Worm (Caenorhabditis elegans): ENCODE measurements around the gene ZK643.2.
A peak's percentile ranks its signal among the peaks of the same experiment; 100 is the strongest.

The ZK643.2 gene

DNA sequence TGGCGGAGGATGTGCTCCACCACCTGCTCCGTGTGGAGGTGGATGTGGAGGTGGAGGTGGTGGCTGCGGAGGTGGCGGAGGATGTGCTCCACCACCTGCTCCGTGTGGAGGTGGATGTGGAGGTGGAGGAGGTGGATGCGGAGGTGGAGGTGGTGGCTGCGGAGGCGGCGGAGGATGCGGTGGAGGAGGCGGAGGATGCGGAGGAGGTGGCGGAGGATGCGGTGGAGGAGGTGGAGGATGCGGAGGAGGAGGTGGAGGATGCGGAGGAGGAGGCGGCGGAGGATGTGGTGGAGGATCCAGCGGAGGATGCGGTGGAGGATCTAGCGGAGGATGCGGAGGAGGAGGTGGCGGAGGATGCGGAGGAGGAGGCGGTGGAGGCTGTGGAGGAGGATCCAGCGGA lies 6.1 kb downstream of the ZK643.2 start:
- TF ChIP-seq nhr-12 (tag; optimal IDR thresholded peaks at IDR 0.05) = no peak
- no peak for TF ChIP-seq crh-2 (tag; optimal IDR thresholded peaks at IDR 0.05)
- no peak for TF ChIP-seq unc-39 (tag; optimal IDR thresholded peaks at IDR 0.05)
- no peak for TF ChIP-seq zag-1 (tag; optimal IDR thresholded peaks at IDR 0.05)
- no peak for TF ChIP-seq nhr-129 (tag; optimal IDR thresholded peaks at IDR 0.05)
- no peak for TF ChIP-seq nhr-10 (tag; optimal IDR thresholded peaks at IDR 0.05)
- TF ChIP-seq nhr-6 (tag; optimal IDR thresholded peaks at IDR 0.05) = no peak
- TF ChIP-seq nhr-77 (tag; optimal IDR thresholded peaks at IDR 0.05) = no peak
- TF ChIP-seq ZK546.5 (tag; optimal IDR thresholded peaks at IDR 0.05) = no peak
- no peak for TF ChIP-seq dmd-4 (tag; optimal IDR thresholded peaks at IDR 0.05)
- no peak for TF ChIP-seq ama-1 (optimal IDR thresholded peaks at IDR 0.05)
- TF ChIP-seq blmp-1 (tag; optimal IDR thresholded peaks at IDR 0.05; ENCODE audit: insufficient read depth) = no peak
- no peak for TF ChIP-seq elt-1 (tag; optimal IDR thresholded peaks at IDR 0.05)
- no peak for TF ChIP-seq sem-4 (tag; optimal IDR thresholded peaks at IDR 0.05)
- TF ChIP-seq ztf-11 (tag; optimal IDR thresholded peaks at IDR 0.05) = no peak
- TF ChIP-seq mdl-1 (tag; optimal IDR thresholded peaks at IDR 0.05) = no peak
- TF ChIP-seq lin-11 (tag; optimal IDR thresholded peaks at IDR 0.05) = no peak
- TF ChIP-seq nhr-21 (tag; optimal IDR thresholded peaks at IDR 0.05) = no peak

DNA sequence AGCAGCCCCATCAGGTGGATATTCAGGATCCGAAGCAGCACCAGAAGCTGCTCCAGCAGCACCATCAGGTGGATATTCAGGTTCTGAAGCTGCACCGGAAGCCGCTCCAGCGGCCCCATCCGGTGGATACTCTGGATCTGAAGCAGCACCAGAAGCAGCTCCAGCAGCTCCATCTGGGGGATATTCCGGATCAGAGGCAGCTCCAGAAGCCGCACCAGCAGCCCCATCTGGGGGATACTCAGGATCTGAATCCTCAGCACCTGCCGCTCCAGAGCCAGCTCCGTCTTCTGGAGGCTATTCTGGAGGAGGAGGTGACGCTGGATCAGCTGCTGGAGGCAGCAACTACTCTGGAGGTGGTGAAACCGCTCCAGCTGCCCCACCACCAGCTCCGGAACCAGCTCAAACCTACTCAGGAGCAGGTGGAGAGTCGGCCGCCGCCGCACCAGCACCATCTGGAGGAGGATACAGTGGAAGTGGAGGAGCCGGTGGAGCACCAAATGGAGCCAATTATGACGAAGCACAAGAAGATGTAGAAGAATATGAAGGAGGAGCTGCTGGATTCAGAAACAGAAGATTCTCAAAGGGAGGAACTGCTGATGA lies 8.4 kb downstream of the ZK643.2 start:
- no peak for TF ChIP-seq unc-55 (GFP tag; optimal IDR thresholded peaks at IDR 0.05)
- TF ChIP-seq nhr-21 (tag; optimal IDR thresholded peaks at IDR 0.05) = no peak
- TF ChIP-seq ztf-4 (tag; optimal IDR thresholded peaks at IDR 0.05) = no peak
- no peak for TF ChIP-seq elt-3 (tag; optimal IDR thresholded peaks at IDR 0.05)

DNA sequence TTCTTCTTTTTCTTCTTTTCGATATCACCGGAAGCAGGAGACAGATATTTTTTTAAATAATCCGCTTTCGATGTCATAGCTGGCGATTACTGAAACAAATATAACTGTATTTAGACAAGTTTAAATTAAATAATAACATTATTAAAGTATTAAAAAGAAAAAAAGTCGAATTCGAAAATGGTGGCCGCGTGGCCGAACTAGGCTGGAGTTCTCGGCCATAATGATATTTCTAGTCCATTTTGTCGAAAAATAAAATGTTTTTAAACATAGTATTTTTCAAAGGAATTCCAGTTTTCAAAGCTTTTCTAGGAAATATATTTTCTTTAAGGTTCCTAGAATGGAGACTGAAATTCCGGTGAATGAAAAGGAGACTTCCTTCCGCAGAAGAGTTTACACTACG lies 11.3 kb downstream of the ZK643.2 start, which contains the start of the genes bud-13 and rpap-2:
bud-13 (minus strand) TSS at position 89 of the 400 bp plus-strand sequence.
rpap-2 (plus strand) TSS at position 329 of the 400 bp plus-strand sequence.
- TF ChIP-seq ama-1 (optimal IDR thresholded peaks at IDR 0.05) (no peak), unc-55 (GFP tag; optimal IDR thresholded peaks at IDR 0.05) (peak; percentile 14)

DNA sequence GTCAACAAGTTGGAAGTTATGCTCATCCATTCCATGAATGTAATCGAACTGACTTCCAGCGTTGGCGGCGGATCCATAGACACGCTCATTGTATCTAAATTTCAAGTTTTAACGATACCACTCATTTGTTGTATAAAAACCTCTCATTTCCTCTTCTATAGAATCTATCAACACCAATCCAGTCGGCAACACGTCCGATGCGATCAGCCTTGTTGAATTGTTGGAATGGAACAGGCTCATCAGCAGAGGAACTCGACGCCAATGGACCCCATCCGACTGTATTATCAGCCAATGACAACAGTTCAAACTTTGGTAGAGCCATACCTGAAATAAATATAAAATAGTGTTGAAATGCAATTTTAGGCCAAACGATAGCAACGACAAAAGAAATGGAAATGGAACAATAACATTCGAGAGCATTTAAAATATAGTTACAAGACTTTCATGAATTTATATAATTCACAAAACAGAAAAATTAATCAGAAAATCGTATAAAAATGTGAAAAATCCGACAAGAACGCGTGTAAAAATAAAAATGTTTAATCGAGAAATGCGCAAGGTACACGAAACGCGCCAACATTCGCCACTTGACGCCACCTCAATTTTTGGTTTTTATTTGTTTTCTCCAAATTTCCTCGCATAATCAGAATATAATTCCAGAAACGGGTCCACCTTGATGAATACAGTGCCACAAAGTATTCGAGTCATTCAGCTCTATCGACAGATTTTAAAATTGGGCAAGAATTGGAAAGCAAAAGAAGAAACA lies 15.1 kb downstream of the ZK643.2 start, which contains the start of the genes eif-3.D and R08D7.4:
eif-3.D (minus strand) TSS at position 324 of the 766 bp plus-strand sequence.
R08D7.4 (plus strand) TSS at position 638 of the 766 bp plus-strand sequence.
- TF ChIP-seq Y55F3AM.14 (GFP tag; optimal IDR thresholded peaks at IDR 0.05) (no peak), aly-2 (tag; optimal IDR thresholded peaks at IDR 0.05) (no peak), nhr-6 (tag; optimal IDR thresholded peaks at IDR 0.05) (no peak), egl-27 (tag; optimal IDR thresholded peaks at IDR 0.05) (no peak), snpc-4 (tag; optimal IDR thresholded peaks at IDR 0.05) (no peak), sma-3 (GFP tag; optimal IDR thresholded peaks at IDR 0.05) (peak; percentile 8), nhr-25 (tag; optimal IDR thresholded peaks at IDR 0.05) (peak; percentile 44), nhr-11 (tag; optimal IDR thresholded peaks at IDR 0.05) (no peak), lin-13 (GFP tag; optimal IDR thresholded peaks at IDR 0.05) (peak; percentile 23), crh-2 (tag; optimal IDR thresholded peaks at IDR 0.05) (peak; percentile 59), ztf-4 (tag; optimal IDR thresholded peaks at IDR 0.05) (no peak), ama-1 (optimal IDR thresholded peaks at IDR 0.05) (no peak), C34F6.9 (tag; optimal IDR thresholded peaks at IDR 0.05) (peak; percentile 87), mdl-1 (tag; optimal IDR thresholded peaks at IDR 0.05) (no peak), blmp-1 (tag; optimal IDR thresholded peaks at IDR 0.05; ENCODE audit: insufficient read depth) (no peak), dmd-4 (tag; optimal IDR thresholded peaks at IDR 0.05) (no peak), sem-4 (tag; optimal IDR thresholded peaks at IDR 0.05) (no peak), alr-1 (tag; optimal IDR thresholded peaks at IDR 0.05) (no peak), peb-1 (tag; optimal IDR thresholded peaks at IDR 0.05) (no peak), mbf-1 (tag; optimal IDR thresholded peaks at IDR 0.05) (no peak), nhr-237 (tag; optimal IDR thresholded peaks at IDR 0.05) (no peak), fos-1 (tag; optimal IDR thresholded peaks at IDR 0.05) (no peak), ceh-16 (tag; optimal IDR thresholded peaks at IDR 0.05) (no peak), nhr-129 (tag; optimal IDR thresholded peaks at IDR 0.05) (peak; percentile 63), lsy-2 (tag; optimal IDR thresholded peaks at IDR 0.05) (peak; percentile 71 to 83), mab-5 (tag; optimal IDR thresholded peaks at IDR 0.05) (peak; percentile 42), ceh-82 (tag; optimal IDR thresholded peaks at IDR 0.05) (no peak), lin-11 (tag; optimal IDR thresholded peaks at IDR 0.05) (peak; percentile 13), nhr-77 (tag; optimal IDR thresholded peaks at IDR 0.05) (no peak), sma-9 (GFP tag; optimal IDR thresholded peaks at IDR 0.05) (peak; percentile 38), sma-9 (tag; optimal IDR thresholded peaks at IDR 0.05) (no peak), unc-62 (GFP tag; optimal IDR thresholded peaks at IDR 0.05) (no peak), elt-3 (tag; optimal IDR thresholded peaks at IDR 0.05) (no peak), unc-55 (GFP tag; optimal IDR thresholded peaks at IDR 0.05) (peak; percentile 84), F13H6.1 (tag; optimal IDR thresholded peaks at IDR 0.05) (peak; percentile 48), ztf-1 (GFP tag; conservative IDR thresholded peaks at IDR 0.05) (no peak), gmeb-1 (tag; optimal IDR thresholded peaks at IDR 0.05) (peak; percentile 72)

Data from whole organism, L2 larva.